Worm (Caenorhabditis elegans): ENCODE data around the gene C13F10.5.

DNA sequence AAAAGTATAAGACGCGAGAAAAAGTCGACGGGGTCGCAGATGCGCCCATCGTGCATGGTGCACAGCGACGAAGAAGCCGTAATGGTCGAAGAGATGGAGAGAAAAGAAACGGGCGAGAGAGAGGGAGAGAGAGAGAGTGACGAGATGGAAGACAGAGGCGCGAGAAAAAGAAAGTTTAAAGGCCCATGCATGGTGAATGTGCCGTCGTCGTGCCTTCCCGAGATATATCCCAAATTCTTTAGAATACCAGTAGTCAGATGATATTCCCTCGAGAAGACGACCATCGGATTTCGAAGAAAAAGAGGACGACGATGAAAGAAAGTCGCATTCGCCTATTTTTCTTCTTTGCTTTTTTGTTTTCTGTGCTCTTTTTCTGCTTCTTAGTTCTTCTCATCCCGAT, 2.9 kb downstream of the C13F10.5 start:
- TF ChIP-seq T22C8.4 (GFP tag; IDR thresholded peaks at IDR 0.05) (no peak), med-1 (GFP tag; optimal IDR thresholded peaks at IDR 0.05; ENCODE audit: insufficient read depth) (no peak), ref-1 (GFP tag; conservative IDR thresholded peaks at IDR 0.05) (no peak), cog-1 (tag; optimal IDR thresholded peaks at IDR 0.05) (no peak), tab-1 (GFP tag; IDR thresholded peaks at IDR 0.05) (no peak), klf-2 (GFP tag; conservative IDR thresholded peaks at IDR 0.05) (no peak)
